Worm (Caenorhabditis elegans) whole organism, L4/young adult: ENCODE measurements around the gene Y58A7A.1.

ENCODE experiments used
- W03F9.2 ChIP-seq: fragments of 150-350 bp; optimal IDR thresholded peaks from 2 replicates; lab custom pipeline; 2014; ENCODE audit warnings: missing biosample characterization, missing genetic modification characterization
- dao-5 ChIP-seq: sonication (generic microtip); optimal IDR thresholded peaks from 2 replicates; lab custom pipeline; 2016; ENCODE audit warnings: missing genotype, missing genetic modification characterization, moderate library complexity, missing compliant biosample characterization
- him-1 ChIP-seq: sonication (generic microtip); optimal IDR thresholded peaks from 2 replicates; lab custom pipeline; 2016; ENCODE audit warnings: missing genotype, missing genetic modification reagents, missing genetic modification characterization, missing compliant biosample characterization

- TF ChIP-seq him-1, result no peak
- TF ChIP-seq dao-5 (tag; lab: Kevin White, UChicago), result no peak
- no peak for TF ChIP-seq W03F9.2 (tag; lab: Kevin White, UChicago)
Observed at ce11 chrV:5072082-5072481, 2.7 kb upstream of the Y58A7A.1 start, which contains the start of gene Y58A7A.2.
